Fruit fly (Drosophila melanogaster): Measurements from ENCODE around the gene Or94b.

- TF ChIP-seq CG7101 (tag; optimal IDR thresholded peaks at IDR 0.05) (no peak), Crg-1 (GFP tag; optimal IDR thresholded peaks at IDR 0.05) (no peak), kay (GFP tag; ENCODE audit: borderline replicate concordance) (no peak), CG14711 (tag; optimal IDR thresholded peaks at IDR 0.05) (no peak), Hr96 (GFP tag; optimal IDR thresholded peaks at IDR 0.05) (no peak), Clk (GFP tag; optimal IDR thresholded peaks at IDR 0.05) (no peak), pad (GFP tag; optimal IDR thresholded peaks at IDR 0.05) (no peak), ovo (GFP tag; optimal IDR thresholded peaks at IDR 0.05) (no peak), tj (GFP tag; optimal IDR thresholded peaks at IDR 0.05) (no peak), Mnt (GFP tag; optimal IDR thresholded peaks at IDR 0.05) (no peak), CG12768 (GFP tag; optimal IDR thresholded peaks at IDR 0.05) (no peak), CG33017 (tag; optimal IDR thresholded peaks at IDR 0.05) (no peak)
These were observed 2.1 kb upstream of the Or94b start, which contains the start of gene Or94a for dm6 chr3R:22986981-22987380.
